Fruit fly (Drosophila melanogaster) whole organism, prepupa: Measurements from ENCODE around the gene CG8668.

Source experiments
- Blimp-1 ChIP-seq: fragments of 200-800 bp; sonication (Bioruptor generic); optimal IDR thresholded peaks from 3 replicates; lab custom pipeline; 2017; ENCODE audit warnings: missing biosample characterization, missing genetic modification characterization, mild to moderate bottlenecking, moderate library complexity, missing genetic modification reagents
- CG11762 ChIP-seq: fragments of 200-800 bp; sonication (Bioruptor generic); optimal IDR thresholded peaks from 3 replicates; lab custom pipeline; 2016; ENCODE audit warnings: missing biosample characterization, missing genetic modification characterization; ENCODE audit not compliant: insufficient read depth
- CG31627 ChIP-seq: fragments of 200-800 bp; sonication (Bioruptor generic); optimal IDR thresholded peaks from 3 replicates; lab custom pipeline; 2016; ENCODE audit warnings: missing biosample characterization, missing genetic modification characterization
- CG6163 ChIP-seq: fragments of 200-800 bp; sonication (Bioruptor generic); IDR thresholded peaks from 3 replicates; pipeline ENCODE4 v1.3.6; 2022; ENCODE audit warnings: missing biosample characterization, missing genetic modification characterization
- CG6808 ChIP-seq: fragments of 200-800 bp; sonication (Bioruptor generic); optimal IDR thresholded peaks from 3 replicates; lab custom pipeline; 2017; ENCODE audit warnings: missing biosample characterization, missing genetic modification characterization, mild to moderate bottlenecking, moderate library complexity, missing genetic modification reagents
- CG8119 ChIP-seq: fragments of 200-800 bp; sonication (Bioruptor generic); IDR thresholded peaks from 3 replicates; pipeline ENCODE4 v1.3.6; 2022; ENCODE audit warnings: missing biosample characterization, missing genetic modification characterization
- Ets21C ChIP-seq: fragments of 200-800 bp; sonication (Bioruptor generic); optimal IDR thresholded peaks from 3 replicates; lab custom pipeline; 2016; ENCODE audit warnings: missing biosample characterization, missing genetic modification characterization
- Gug ChIP-seq: fragments of 200-800 bp; sonication (Bioruptor generic); IDR thresholded peaks from 2 replicates; pipeline ENCODE4 v1.3.6; 2022; ENCODE audit warnings: missing biosample characterization, missing genetic modification characterization
- Hr39 ChIP-seq: fragments of 200-800 bp; sonication (Bioruptor generic); optimal IDR thresholded peaks from 2 replicates; lab custom pipeline; 2016; ENCODE audit warnings: missing biosample characterization, missing genetic modification characterization
- Sox102F ChIP-seq: fragments of 200-800 bp; sonication (Bioruptor generic); optimal IDR thresholded peaks from 2 replicates; lab custom pipeline; 2016; ENCODE audit warnings: missing biosample characterization, mild to moderate bottlenecking, missing genetic modification characterization
- Sox15 ChIP-seq: fragments of 200-800 bp; sonication (Bioruptor generic); optimal IDR thresholded peaks from 3 replicates; lab custom pipeline; 2016; ENCODE audit warnings: missing biosample characterization, missing genetic modification characterization
- cyc ChIP-seq: fragments of 200-800 bp; sonication (Bioruptor generic); optimal IDR thresholded peaks from 3 replicates; lab custom pipeline; 2016; ENCODE audit warnings: missing biosample characterization, missing genetic modification characterization
- fkh ChIP-seq: fragments of 200-800 bp; sonication (Bioruptor generic); optimal IDR thresholded peaks from 3 replicates; lab custom pipeline; 2017; ENCODE audit warnings: missing biosample characterization, mild to moderate bottlenecking, missing genetic modification characterization, moderate library complexity
- pdm3 ChIP-seq: fragments of 200-800 bp; sonication (Bioruptor generic); optimal IDR thresholded peaks from 3 replicates; lab custom pipeline; 2016; ENCODE audit warnings: missing biosample characterization, missing genetic modification characterization

dm6 chr2L:8123711-8124379 lies 3.0 kb upstream of the CG8668 start, which contains the start of the genes mon2 and CG8673:
- TF ChIP-seq Blimp-1 (no peak), CG11762 (GFP tag; lab: Kevin White, UChicago) (no peak), Sox102F (GFP tag; lab: Kevin White, UChicago) (no peak), fkh (no peak), Ets21C (GFP tag; lab: Kevin White, UChicago) (no peak), Sox15 (no peak), CG31627 (GFP tag; lab: Kevin White, UChicago) (no peak), pdm3 (GFP tag; lab: Kevin White, UChicago) (no peak), CG6163 (GFP tag; lab: Robert Waterston, UW) (0 out of 3 replicates have a peak, but pooled peaks have one; percentile 24), cyc (no peak), Hr39 (GFP tag; lab: Kevin White, UChicago) (no peak), CG8119 (no peak), CG6808 (GFP tag; lab: Kevin White, UChicago) (no peak), Gug (GFP tag; lab: Robert Waterston, UW) (no peak)
